Worm (Caenorhabditis elegans) whole organism, L2 larva: Measurements from ENCODE around the gene dpyd-1.

Experiments
- C34F6.9 ChIP-seq: fragments of 150-350 bp; optimal IDR thresholded peaks from 2 replicates; lab custom pipeline; 2014; ENCODE audit warnings: missing biosample characterization, missing genetic modification characterization
- F13H6.1 ChIP-seq: sonication (generic microtip); optimal IDR thresholded peaks from 2 replicates; lab custom pipeline; 2016; ENCODE audit warnings: missing genetic modification characterization, missing compliant biosample characterization
- R02D3.7 ChIP-seq: fragments of 150-350 bp; optimal IDR thresholded peaks from 2 replicates; lab custom pipeline; 2014; ENCODE audit warnings: missing biosample characterization, missing genetic modification characterization
- Y55F3AM.14 ChIP-seq: fragments of 200-800 bp; sonication (Bioruptor generic); optimal IDR thresholded peaks from 2 replicates; lab custom pipeline; 2018; ENCODE audit warnings: mild to moderate bottlenecking, missing genetic modification characterization, missing compliant biosample characterization
- ZK546.5 ChIP-seq: sonication (generic microtip); optimal IDR thresholded peaks from 2 replicates; lab custom pipeline; 2017; ENCODE audit warnings: missing biosample characterization, missing genetic modification characterization
- alr-1 ChIP-seq: fragments of 150-350 bp; optimal IDR thresholded peaks from 2 replicates; lab custom pipeline; 2014; ENCODE audit warnings: missing biosample characterization, missing genetic modification characterization
- aly-2 ChIP-seq: fragments of 150-350 bp; optimal IDR thresholded peaks from 2 replicates; lab custom pipeline; 2014; ENCODE audit warnings: missing biosample characterization, missing genetic modification characterization
- ama-1 ChIP-seq: fragments of 150-350 bp; optimal IDR thresholded peaks from 2 replicates; lab custom pipeline; 2018; ENCODE audit warnings: inconsistent platforms
- blmp-1 ChIP-seq: sonication (generic microtip); optimal IDR thresholded peaks from 2 replicates; lab custom pipeline; 2017; ENCODE audit warnings: missing genetic modification characterization, mild to moderate bottlenecking, missing compliant biosample characterization, antibody characterized with exemption, moderate library complexity; ENCODE audit not compliant: insufficient read depth
- ceh-16 ChIP-seq: fragments of 150-350 bp; optimal IDR thresholded peaks from 2 replicates; lab custom pipeline; 2014; ENCODE audit warnings: missing biosample characterization, missing genetic modification characterization
- ceh-82 ChIP-seq: fragments of 150-350 bp; optimal IDR thresholded peaks from 2 replicates; lab custom pipeline; 2014; ENCODE audit warnings: missing biosample characterization, missing genetic modification characterization
- crh-2 ChIP-seq: sonication (generic microtip); optimal IDR thresholded peaks from 2 replicates; lab custom pipeline; 2017; ENCODE audit warnings: missing biosample characterization, missing genetic modification characterization
- egl-27 ChIP-seq: sonication (generic microtip); optimal IDR thresholded peaks from 3 replicates; lab custom pipeline; 2017; ENCODE audit warnings: missing biosample characterization, missing genetic modification reagents, missing genetic modification characterization
- elt-1 ChIP-seq: fragments of 150-350 bp; optimal IDR thresholded peaks from 2 replicates; lab custom pipeline; 2014; ENCODE audit warnings: missing biosample characterization, missing genetic modification characterization
- elt-3 ChIP-seq: sonication (generic microtip); optimal IDR thresholded peaks from 2 replicates; lab custom pipeline; 2017; ENCODE audit warnings: missing biosample characterization, missing genetic modification characterization
- fos-1 ChIP-seq: fragments of 150-350 bp; optimal IDR thresholded peaks from 2 replicates; lab custom pipeline; 2014; ENCODE audit warnings: missing biosample characterization, missing genetic modification characterization
- gmeb-1 ChIP-seq: fragments of 150-350 bp; optimal IDR thresholded peaks from 2 replicates; lab custom pipeline; 2014; ENCODE audit warnings: missing biosample characterization, missing genetic modification characterization
- lin-11 ChIP-seq: fragments of 150-350 bp; sonication (generic microtip); optimal IDR thresholded peaks from 2 replicates; lab custom pipeline; 2014; ENCODE audit warnings: missing biosample characterization, missing genetic modification characterization, inconsistent platforms, mixed read lengths
- lin-13 ChIP-seq: fragments of 150-350 bp; optimal IDR thresholded peaks from 2 replicates; lab custom pipeline; 2014; ENCODE audit warnings: missing biosample characterization, missing genetic modification reagents, missing genetic modification characterization
- lin-39 ChIP-seq: fragments of 150-350 bp; optimal IDR thresholded peaks from 2 replicates; lab custom pipeline; 2014; ENCODE audit warnings: missing biosample characterization, missing genetic modification reagents, missing genetic modification characterization
- lsy-2 ChIP-seq, 2 experiments: fragments of 150-350 bp in 1 of 2; sonication (generic microtip) in 1 of 2; optimal IDR thresholded peaks; 2 replicates each; lab custom pipeline; 2014 to 2017; ENCODE audit warnings: missing biosample characterization in 2 of 2, missing genetic modification characterization in 2 of 2
- mab-5 ChIP-seq: fragments of 150-350 bp; optimal IDR thresholded peaks from 2 replicates; lab custom pipeline; 2014; ENCODE audit warnings: missing biosample characterization, missing genetic modification characterization
- mbf-1 ChIP-seq: sonication (generic microtip); optimal IDR thresholded peaks from 2 replicates; lab custom pipeline; 2017; ENCODE audit warnings: missing biosample characterization, missing genetic modification characterization
- mdl-1 ChIP-seq, 2 experiments: fragments of 150-350 bp in 1 of 2; sonication (generic microtip) in 1 of 2; optimal IDR thresholded peaks; 2 replicates each; lab custom pipeline; 2017; ENCODE audit warnings: missing biosample characterization in 2 of 2, missing genetic modification characterization in 2 of 2
- nhr-10 ChIP-seq: sonication (generic microtip); optimal IDR thresholded peaks from 2 replicates; lab custom pipeline; 2017; ENCODE audit warnings: missing biosample characterization, missing genetic modification characterization
- nhr-11 ChIP-seq: fragments of 150-350 bp; optimal IDR thresholded peaks from 2 replicates; lab custom pipeline; 2014; ENCODE audit warnings: missing biosample characterization, missing genetic modification characterization
- nhr-12 ChIP-seq: fragments of 150-350 bp; optimal IDR thresholded peaks from 2 replicates; lab custom pipeline; 2014; ENCODE audit warnings: missing biosample characterization, missing genetic modification characterization
- nhr-129 ChIP-seq: fragments of 150-350 bp; optimal IDR thresholded peaks from 2 replicates; lab custom pipeline; 2014; ENCODE audit warnings: missing biosample characterization, missing genetic modification characterization
- nhr-21 ChIP-seq: fragments of 150-350 bp; optimal IDR thresholded peaks from 2 replicates; lab custom pipeline; 2014; ENCODE audit warnings: missing biosample characterization, missing genetic modification characterization
- nhr-23 ChIP-seq: fragments of 150-350 bp; optimal IDR thresholded peaks from 2 replicates; lab custom pipeline; 2014; ENCODE audit warnings: missing biosample characterization, missing genetic modification reagents, missing genetic modification characterization
- nhr-237 ChIP-seq: fragments of 150-350 bp; optimal IDR thresholded peaks from 2 replicates; lab custom pipeline; 2014; ENCODE audit warnings: missing biosample characterization, missing genetic modification characterization
- nhr-25 ChIP-seq: fragments of 150-350 bp; sonication (generic microtip); optimal IDR thresholded peaks from 3 replicates; lab custom pipeline; 2014; ENCODE audit warnings: missing biosample characterization, missing genetic modification characterization
- nhr-6 ChIP-seq: fragments of 150-350 bp; optimal IDR thresholded peaks from 2 replicates; lab custom pipeline; 2014; ENCODE audit warnings: missing biosample characterization, missing genetic modification characterization
- nhr-77 ChIP-seq: fragments of 150-350 bp; optimal IDR thresholded peaks from 2 replicates; lab custom pipeline; 2014; ENCODE audit warnings: missing biosample characterization, missing genetic modification characterization
- peb-1 ChIP-seq: fragments of 150-350 bp; optimal IDR thresholded peaks from 2 replicates; lab custom pipeline; 2014; ENCODE audit warnings: missing biosample characterization, missing genetic modification characterization
- sem-4 ChIP-seq: fragments of 150-350 bp; optimal IDR thresholded peaks from 2 replicates; lab custom pipeline; 2014; ENCODE audit warnings: missing biosample characterization, missing genetic modification reagents, missing genetic modification characterization
- skn-1 ChIP-seq: sonication (generic microtip); optimal IDR thresholded peaks from 2 replicates; lab custom pipeline; 2017; ENCODE audit warnings: missing biosample characterization, missing genetic modification characterization
- sma-3 ChIP-seq: sonication (generic microtip); optimal IDR thresholded peaks from 2 replicates; lab custom pipeline; 2016; ENCODE audit warnings: missing genetic modification reagents, missing genetic modification characterization, missing compliant biosample characterization
- sma-9 ChIP-seq, 2 experiments: fragments of 150-350 bp in 1 of 2; sonication (generic microtip) in 1 of 2; optimal IDR thresholded peaks; 2 replicates each; lab custom pipeline; 2014 to 2016; ENCODE audit warnings: missing genetic modification characterization in 2 of 2, mild to moderate bottlenecking in 1 of 2, missing biosample characterization in 1 of 2, missing compliant biosample characterization in 1 of 2, missing genetic modification reagents in 1 of 2, moderate library complexity in 1 of 2
- snpc-4 ChIP-seq: fragments of 150-350 bp; optimal IDR thresholded peaks from 2 replicates; lab custom pipeline; 2014; ENCODE audit warnings: missing biosample characterization, missing genetic modification characterization
- unc-39 ChIP-seq: fragments of 150-350 bp; optimal IDR thresholded peaks from 2 replicates; lab custom pipeline; 2014; ENCODE audit warnings: missing biosample characterization, missing genetic modification characterization
- unc-55 ChIP-seq: fragments of 150-350 bp; sonication (generic microtip); optimal IDR thresholded peaks from 3 replicates; lab custom pipeline; 2014; ENCODE audit warnings: missing biosample characterization, missing genetic modification reagents, missing genetic modification characterization
- unc-62 ChIP-seq: fragments of 150-350 bp; optimal IDR thresholded peaks from 2 replicates; lab custom pipeline; 2014; ENCODE audit warnings: missing biosample characterization, missing genetic modification reagents, missing genetic modification characterization
- zag-1 ChIP-seq: fragments of 150-350 bp; optimal IDR thresholded peaks from 2 replicates; lab custom pipeline; 2014; ENCODE audit warnings: missing biosample characterization, missing genetic modification characterization
- ztf-1 ChIP-seq: fragments of 200-800 bp; sonication (Bioruptor generic); conservative IDR thresholded peaks from 2 replicates; pipeline ENCODE4 v1.3.6; 2022; ENCODE audit warnings: missing genetic modification characterization, missing compliant biosample characterization
- ztf-11 ChIP-seq: sonication (generic microtip); optimal IDR thresholded peaks from 2 replicates; lab custom pipeline; 2017; ENCODE audit warnings: missing biosample characterization, missing genetic modification characterization
- ztf-4 ChIP-seq: fragments of 150-350 bp; optimal IDR thresholded peaks from 2 replicates; lab custom pipeline; 2014; ENCODE audit warnings: missing biosample characterization, missing genetic modification characterization

dpyd-1 gene

ce11 chrX:5467820-5468270 is at the start of gene dpyd-1:
Gene dpyd-1 (plus strand): TSS chrX:5467870.
- TF ChIP-seq aly-2 (tag; lab: Kevin White, UChicago) (no peak), mdl-1 (tag; optimal IDR thresholded peaks at IDR 0.05; lab: Kevin White, UChicago) (peak; percentile 86 to 89), ZK546.5 (tag; lab: Kevin White, UChicago) (no peak), crh-2 (peak; percentile 76), ztf-11 (tag; lab: Kevin White, UChicago) (no peak), sma-3 (GFP tag; lab: Kevin White, UChicago) (peak; percentile 19), ama-1 (lab: Kevin White, UChicago) (no peak), blmp-1 (peak; percentile 35), gmeb-1 (peak; percentile 32), nhr-25 (tag; lab: Kevin White, UChicago) (peak; percentile 9), sma-9 (GFP tag; optimal IDR thresholded peaks at IDR 0.05; lab: Kevin White, UChicago) (peak; percentile 94), sma-9 (tag; optimal IDR thresholded peaks at IDR 0.05; lab: Kevin White, UChicago) (no peak), sem-4 (tag; lab: Kevin White, UChicago) (no peak), nhr-11 (tag; lab: Kevin White, UChicago) (no peak), nhr-77 (no peak), Y55F3AM.14 (GFP tag; lab: Kevin White, UChicago) (no peak), elt-3 (tag; lab: Kevin White, UChicago) (no peak), C34F6.9 (tag; lab: Kevin White, UChicago) (no peak), ztf-4 (tag; lab: Kevin White, UChicago) (no peak), mbf-1 (tag; lab: Kevin White, UChicago) (no peak), fos-1 (peak; percentile 26), F13H6.1 (tag; lab: Kevin White, UChicago) (no peak), egl-27 (peak; percentile 6), nhr-129 (peak; percentile 6), nhr-21 (tag; lab: Kevin White, UChicago) (peak; percentile 16), lin-39 (no peak), nhr-6 (no peak)

DNA sequence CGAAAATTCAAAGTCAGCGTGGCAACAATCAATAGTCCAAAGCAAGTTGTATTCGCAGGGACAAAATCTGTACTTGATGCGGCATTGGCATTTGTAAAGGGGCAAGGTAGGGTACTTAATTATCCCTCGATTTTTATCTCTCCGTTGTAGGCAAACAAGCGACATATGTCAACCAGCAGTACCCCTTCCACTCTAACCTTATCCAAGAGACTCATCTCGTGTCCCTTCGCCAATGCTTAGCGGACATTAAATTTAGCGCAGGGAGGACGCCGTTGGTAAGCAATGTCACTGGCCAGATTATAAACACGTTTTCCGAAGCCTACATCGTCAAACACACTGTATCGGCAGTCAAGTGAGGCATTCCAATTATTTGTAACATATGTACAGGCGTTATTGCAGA is 38.3 kb upstream of the dpyd-1 start:
- TF ChIP-seq sma-9 (GFP tag; optimal IDR thresholded peaks at IDR 0.05; lab: Kevin White, UChicago) (peak; percentile 97), sma-9 (tag; optimal IDR thresholded peaks at IDR 0.05; lab: Kevin White, UChicago) (no peak), R02D3.7 (tag; lab: Kevin White, UChicago) (peak; percentile 74), aly-2 (tag; lab: Kevin White, UChicago) (peak; percentile 95), nhr-12 (tag; lab: Kevin White, UChicago) (peak; percentile 58), C34F6.9 (tag; lab: Kevin White, UChicago) (peak; percentile 96), elt-3 (tag; lab: Kevin White, UChicago) (no peak), blmp-1 (peak; percentile 86), ztf-11 (tag; lab: Kevin White, UChicago) (peak; percentile 51), lsy-2 (tag; optimal IDR thresholded peaks at IDR 0.05; lab: Kevin White, UChicago) (peak; percentile 93 to 95), unc-62 (peak; percentile 84), alr-1 (tag; lab: Kevin White, UChicago) (peak; percentile 83), nhr-10 (tag; lab: Kevin White, UChicago) (peak; percentile 96), ceh-16 (peak; percentile 99), nhr-23 (tag; lab: Kevin White, UChicago) (no peak), nhr-25 (tag; lab: Kevin White, UChicago) (peak; percentile 98), ztf-4 (tag; lab: Kevin White, UChicago) (peak; percentile 94), sma-3 (GFP tag; lab: Kevin White, UChicago) (peak; percentile 99), nhr-77 (peak; percentile 96), lin-11 (peak; percentile 98), Y55F3AM.14 (GFP tag; lab: Kevin White, UChicago) (peak; percentile 89), nhr-129 (peak; percentile 100), skn-1 (tag; lab: Kevin White, UChicago) (peak; percentile 66), lin-13 (GFP tag; lab: Kevin White, UChicago) (peak; percentile 96), mab-5 (peak; percentile 96), gmeb-1 (peak; percentile 93), nhr-21 (tag; lab: Kevin White, UChicago) (peak; percentile 99), fos-1 (peak; percentile 98), mdl-1 (tag; optimal IDR thresholded peaks at IDR 0.05; lab: Kevin White, UChicago) (peak in 1 of 2 experiments; percentile 89), unc-55 (GFP tag; lab: Kevin White, UChicago) (peak; percentile 99), lin-39 (peak; percentile 95), peb-1 (tag; lab: Kevin White, UChicago) (peak; percentile 82), snpc-4 (tag; lab: Kevin White, UChicago) (no peak), ceh-82 (peak; percentile 94), nhr-6 (peak; percentile 98), ama-1 (lab: Kevin White, UChicago) (no peak), mbf-1 (tag; lab: Kevin White, UChicago) (peak; percentile 68), zag-1 (tag; lab: Kevin White, UChicago) (peak; percentile 96), F13H6.1 (tag; lab: Kevin White, UChicago) (peak; percentile 99), nhr-11 (tag; lab: Kevin White, UChicago) (peak; percentile 76), ZK546.5 (tag; lab: Kevin White, UChicago) (peak; percentile 69), unc-39 (tag; lab: Kevin White, UChicago) (peak; percentile 93), sem-4 (tag; lab: Kevin White, UChicago) (peak; percentile 98), egl-27 (peak; percentile 90), elt-1 (tag; lab: Kevin White, UChicago) (no peak), crh-2 (peak; percentile 99), ztf-1 (GFP tag; lab: Robert Waterston, UW) (no peak), nhr-237 (tag; lab: Kevin White, UChicago) (peak; percentile 93)
